Worm (Caenorhabditis elegans): ENCODE results near the gene ubc-22.

Gene ubc-22

ce11 chrX:8869112-8869675 is at the start of gene ubc-22, which contains the start of gene ubc-21:
Gene ubc-22, minus strand, starts transcription at chrX:8869162.
Gene ubc-21, plus strand, starts transcription at chrX:8869625.
- TF ChIP-seq M03D4.4 (tag; optimal IDR thresholded peaks at IDR 0.05), result no peak

DNA sequence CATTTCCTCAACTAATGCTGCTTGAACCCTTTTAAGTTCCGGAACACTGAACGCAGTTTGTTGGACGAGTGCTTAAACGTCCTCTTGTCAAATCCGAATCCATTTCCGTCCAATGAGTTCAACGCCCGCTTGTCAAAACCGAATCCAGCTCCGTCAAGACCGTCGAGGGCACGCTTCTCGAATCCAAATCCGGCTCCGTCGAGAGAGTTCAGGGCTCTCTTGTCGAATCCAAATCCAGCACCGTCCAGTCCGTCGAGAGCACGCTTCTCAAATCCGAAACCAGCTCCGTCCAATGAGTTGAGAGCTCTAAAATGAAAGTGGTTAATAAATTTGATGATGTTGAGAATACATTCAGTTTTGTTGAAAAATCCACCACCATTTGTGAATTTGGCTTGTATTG is 48.8 kb upstream of the ubc-22 start:
- TF ChIP-seq ham-2 (GFP tag; optimal IDR thresholded peaks at IDR 0.05) (no peak), snpc-4 (tag; optimal IDR thresholded peaks at IDR 0.05) (no peak), nhr-76 (tag; optimal IDR thresholded peaks at IDR 0.05) (no peak), ceh-39 (tag; optimal IDR thresholded peaks at IDR 0.05) (no peak), ceh-43 (GFP tag; optimal IDR thresholded peaks at IDR 0.05) (no peak), ces-1 (GFP tag; optimal IDR thresholded peaks at IDR 0.05) (no peak), nhr-2 (tag; optimal IDR thresholded peaks at IDR 0.05) (no peak), mls-2 (tag; optimal IDR thresholded peaks at IDR 0.05) (no peak), M03D4.4 (tag; optimal IDR thresholded peaks at IDR 0.05) (no peak), unc-120 (tag; optimal IDR thresholded peaks at IDR 0.05; ENCODE audit: poor library complexity, severe bottlenecking) (no peak), blmp-1 (tag; optimal IDR thresholded peaks at IDR 0.05) (no peak), hlh-1 (tag; optimal IDR thresholded peaks at IDR 0.05) (no peak), mep-1 (tag; optimal IDR thresholded peaks at IDR 0.05) (no peak)

ce11 chrX:8911077-8911476 is 42.1 kb upstream of the ubc-22 start, which contains the start of gene cyn-8:
Gene cyn-8, plus strand, starts transcription at chrX:8911293.
- TF ChIP-seq pha-4 (tag; optimal IDR thresholded peaks at IDR 0.05) (peak; percentile 28), elt-1 (tag; optimal IDR thresholded peaks at IDR 0.05; ENCODE audit: borderline replicate concordance, insufficient read depth) (no peak), zip-8 (tag; optimal IDR thresholded peaks at IDR 0.05) (no peak), ceh-43 (GFP tag; optimal IDR thresholded peaks at IDR 0.05) (no peak), lin-13 (tag; optimal IDR thresholded peaks at IDR 0.05) (peak; percentile 75), sem-2 (GFP tag; optimal IDR thresholded peaks at IDR 0.05) (no peak), sptf-1 (tag; optimal IDR thresholded peaks at IDR 0.05) (no peak), ces-1 (GFP tag; optimal IDR thresholded peaks at IDR 0.05) (peak; percentile 71), drap-1 (GFP tag; optimal IDR thresholded peaks at IDR 0.05) (peak; percentile 35), mls-2 (tag; optimal IDR thresholded peaks at IDR 0.05) (peak; percentile 40), elt-3 (tag; optimal IDR thresholded peaks at IDR 0.05) (no peak), snpc-4 (tag; optimal IDR thresholded peaks at IDR 0.05) (no peak), tbx-8 (GFP tag; optimal IDR thresholded peaks at IDR 0.05) (no peak), ceh-83 (GFP tag; optimal IDR thresholded peaks at IDR 0.05) (no peak), cnd-1 (tag; optimal IDR thresholded peaks at IDR 0.05) (peak; percentile 35), M03D4.4 (tag; optimal IDR thresholded peaks at IDR 0.05) (no peak), ztf-11 (tag; optimal IDR thresholded peaks at IDR 0.05) (no peak), bed-3 (GFP tag; optimal IDR thresholded peaks at IDR 0.05) (no peak), mep-1 (tag; optimal IDR thresholded peaks at IDR 0.05) (peak; percentile 33), nhr-12 (tag; optimal IDR thresholded peaks at IDR 0.05) (no peak), unc-120 (tag; optimal IDR thresholded peaks at IDR 0.05; ENCODE audit: poor library complexity, severe bottlenecking) (no peak), hlh-1 (tag; optimal IDR thresholded peaks at IDR 0.05) (peak; percentile 36), nhr-76 (tag; optimal IDR thresholded peaks at IDR 0.05) (no peak), lin-32 (GFP tag; optimal IDR thresholded peaks at IDR 0.05) (no peak), mab-5 (tag; optimal IDR thresholded peaks at IDR 0.05) (no peak), lsy-2 (tag; optimal IDR thresholded peaks at IDR 0.05) (no peak), flh-1 (GFP tag; optimal IDR thresholded peaks at IDR 0.05) (no peak), nhr-2 (tag; optimal IDR thresholded peaks at IDR 0.05) (no peak), unc-62 (GFP tag; optimal IDR thresholded peaks at IDR 0.05) (no peak), blmp-1 (tag; optimal IDR thresholded peaks at IDR 0.05) (no peak), unc-39 (tag; optimal IDR thresholded peaks at IDR 0.05) (no peak), nhr-28 (tag; optimal IDR thresholded peaks at IDR 0.05) (no peak), ham-2 (GFP tag; optimal IDR thresholded peaks at IDR 0.05) (no peak), nhr-237 (tag; optimal IDR thresholded peaks at IDR 0.05) (no peak), ceh-39 (tag; optimal IDR thresholded peaks at IDR 0.05) (peak; percentile 85)

DNA sequence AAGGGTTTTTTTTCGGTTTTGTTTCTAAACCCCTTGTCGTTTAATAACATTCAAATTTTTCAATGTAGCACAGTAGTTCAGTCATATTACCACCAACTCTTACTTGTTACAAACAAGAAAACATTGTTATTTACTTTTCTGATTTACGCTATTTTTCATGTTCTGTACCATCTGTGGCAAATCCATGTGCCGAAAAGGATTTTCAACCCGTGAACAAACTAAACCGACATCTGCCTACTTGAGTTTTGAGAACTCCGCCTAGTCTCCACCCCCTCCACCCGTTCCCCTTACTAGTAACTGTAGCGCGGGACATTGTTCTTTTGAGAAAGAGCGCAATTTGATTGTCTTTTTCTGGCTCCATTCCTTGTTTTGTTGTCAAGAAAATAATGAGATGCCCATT is 36.1 kb upstream of the ubc-22 start, which contains the start of gene ensh-1:
ensh-1 (plus strand) TSS at position 301 of the 400 bp plus-strand sequence.
- no peak for TF ChIP-seq nhr-28 (tag; optimal IDR thresholded peaks at IDR 0.05)
- TF ChIP-seq ceh-39 (tag; optimal IDR thresholded peaks at IDR 0.05), result no peak
- TF ChIP-seq nhr-237 (tag; optimal IDR thresholded peaks at IDR 0.05), result no peak
- no peak for TF ChIP-seq mep-1 (tag; optimal IDR thresholded peaks at IDR 0.05)
- TF ChIP-seq ztf-11 (tag; optimal IDR thresholded peaks at IDR 0.05), result no peak
- TF ChIP-seq unc-120 (tag; optimal IDR thresholded peaks at IDR 0.05; ENCODE audit: poor library complexity, severe bottlenecking), result no peak
- no peak for TF ChIP-seq nhr-12 (tag; optimal IDR thresholded peaks at IDR 0.05)
- TF ChIP-seq blmp-1 (tag; optimal IDR thresholded peaks at IDR 0.05), result no peak
- TF ChIP-seq lin-13 (tag; optimal IDR thresholded peaks at IDR 0.05), result no peak
- no peak for TF ChIP-seq unc-62 (GFP tag; optimal IDR thresholded peaks at IDR 0.05)
- no peak for TF ChIP-seq hlh-1 (tag; optimal IDR thresholded peaks at IDR 0.05)
- no peak for TF ChIP-seq ceh-43 (GFP tag; optimal IDR thresholded peaks at IDR 0.05)
